Fruit fly (Drosophila melanogaster) whole organism, prepupa: ENCODE measurements around the gene Vm26Ab.

Source experiments
- Blimp-1 ChIP-seq: fragments of 200-800 bp; sonication (Bioruptor generic); optimal IDR thresholded peaks from 3 replicates; lab custom pipeline; 2017; ENCODE audit warnings: missing biosample characterization, missing genetic modification characterization, mild to moderate bottlenecking, moderate library complexity, missing genetic modification reagents
- CG10631 ChIP-seq: fragments of 200-800 bp; sonication (Bioruptor generic); optimal IDR thresholded peaks from 2 replicates; lab custom pipeline; 2016; ENCODE audit warnings: missing biosample characterization, missing genetic modification characterization
- CG10669 ChIP-seq: fragments of 200-800 bp; sonication (Bioruptor generic); optimal IDR thresholded peaks from 3 replicates; lab custom pipeline; 2018; ENCODE audit warnings: missing biosample characterization, mild to moderate bottlenecking, missing genetic modification characterization, moderate library complexity
- CG11294 ChIP-seq: fragments of 200-800 bp; sonication (Bioruptor generic); IDR thresholded peaks from 2 replicates; pipeline ENCODE4 v1.3.6; 2022; ENCODE audit warnings: missing biosample characterization, missing genetic modification characterization
- CG1621 ChIP-seq: fragments of 200-800 bp; sonication (Bioruptor generic); optimal IDR thresholded peaks from 3 replicates; lab custom pipeline; 2018; ENCODE audit warnings: missing biosample characterization, mild to moderate bottlenecking, missing genetic modification characterization
- CG16779 ChIP-seq: fragments of 200-800 bp; sonication (Bioruptor generic); optimal IDR thresholded peaks from 3 replicates; lab custom pipeline; 2017; ENCODE audit warnings: missing biosample characterization, mild to moderate bottlenecking, missing genetic modification characterization
- CG3032 ChIP-seq: fragments of 200-800 bp; optimal IDR thresholded peaks from 2 replicates; lab custom pipeline; 2019; ENCODE audit warnings: missing biosample characterization, mild to moderate bottlenecking, missing genetic modification characterization, moderate library complexity
- CG34406 ChIP-seq: fragments of 200-800 bp; sonication (Bioruptor generic); optimal IDR thresholded peaks from 3 replicates; lab custom pipeline; 2016; ENCODE audit warnings: missing biosample characterization, missing genetic modification characterization
- CG3919 ChIP-seq: fragments of 200-800 bp; sonication (Bioruptor generic); optimal IDR thresholded peaks from 3 replicates; lab custom pipeline; 2016; ENCODE audit warnings: missing biosample characterization, missing genetic modification characterization
- CG4318 ChIP-seq: fragments of 200-800 bp; sonication (Bioruptor generic); optimal IDR thresholded peaks from 3 replicates; lab custom pipeline; 2017; ENCODE audit warnings: missing biosample characterization, mild to moderate bottlenecking, missing genetic modification characterization
- CG6854 ChIP-seq: fragments of 200-800 bp; sonication (Bioruptor generic); optimal IDR thresholded peaks from 2 replicates; lab custom pipeline; 2017; ENCODE audit warnings: missing biosample characterization, mild to moderate bottlenecking, missing genetic modification characterization
- CG9139 ChIP-seq: fragments of 200-800 bp; sonication (Bioruptor generic); optimal IDR thresholded peaks from 3 replicates; lab custom pipeline; 2017; ENCODE audit warnings: missing biosample characterization, mild to moderate bottlenecking, missing genetic modification characterization
- Eip75B ChIP-seq: fragments of 200-800 bp; sonication (Bioruptor generic); optimal IDR thresholded peaks from 3 replicates; lab custom pipeline; 2016; ENCODE audit warnings: missing biosample characterization, missing genetic modification characterization
- Eip78C ChIP-seq: fragments of 200-800 bp; sonication (Bioruptor generic); peaks from one replicate; lab custom pipeline; 2016; ENCODE audit warnings: missing biosample characterization, missing genetic modification characterization
- Eip93F ChIP-seq: fragments of 200-800 bp; sonication (Bioruptor generic); optimal IDR thresholded peaks from 2 replicates; lab custom pipeline; 2016; ENCODE audit warnings: missing biosample characterization, mild to moderate bottlenecking, missing genetic modification characterization
- Ets96B ChIP-seq: fragments of 200-800 bp; optimal IDR thresholded peaks from 2 replicates; lab custom pipeline; 2019; ENCODE audit warnings: missing biosample characterization, mild to moderate bottlenecking, missing genetic modification characterization, moderate library complexity
- Hr4 ChIP-seq: fragments of 200-800 bp; sonication (Bioruptor generic); optimal IDR thresholded peaks from 3 replicates; lab custom pipeline; 2016; ENCODE audit warnings: missing biosample characterization, missing genetic modification characterization
- Lpt ChIP-seq: fragments of 200-800 bp; sonication (Bioruptor generic); optimal IDR thresholded peaks from 3 replicates; lab custom pipeline; 2016; ENCODE audit warnings: missing biosample characterization, missing genetic modification characterization
- Met ChIP-seq: fragments of 200-800 bp; sonication (Bioruptor generic); optimal IDR thresholded peaks from 3 replicates; lab custom pipeline; 2016; ENCODE audit warnings: missing biosample characterization, missing genetic modification characterization
- OdsH ChIP-seq: fragments of 200-800 bp; sonication (Bioruptor generic); optimal IDR thresholded peaks from 3 replicates; lab custom pipeline; 2016; ENCODE audit warnings: missing biosample characterization, missing genetic modification characterization
- Sox102F ChIP-seq: fragments of 200-800 bp; sonication (Bioruptor generic); optimal IDR thresholded peaks from 2 replicates; lab custom pipeline; 2016; ENCODE audit warnings: missing biosample characterization, mild to moderate bottlenecking, missing genetic modification characterization
- Sox14 ChIP-seq: fragments of 200-800 bp; sonication (Bioruptor generic); optimal IDR thresholded peaks from 3 replicates; lab custom pipeline; 2016; ENCODE audit warnings: missing biosample characterization, missing genetic modification characterization
- achi ChIP-seq: fragments of 200-800 bp; sonication (Bioruptor generic); optimal IDR thresholded peaks from 3 replicates; lab custom pipeline; 2016; ENCODE audit warnings: missing biosample characterization, missing genetic modification characterization
- acj6 ChIP-seq: fragments of 200-800 bp; sonication (Bioruptor generic); optimal IDR thresholded peaks from 3 replicates; lab custom pipeline; 2016; ENCODE audit warnings: missing biosample characterization, missing genetic modification characterization
- dac ChIP-seq: fragments of 200-800 bp; sonication (Bioruptor generic); optimal IDR thresholded peaks from 2 replicates; lab custom pipeline; 2017; ENCODE audit warnings: missing biosample characterization, mild to moderate bottlenecking, missing genetic modification characterization
- dsx ChIP-seq: fragments of 200-800 bp; optimal IDR thresholded peaks from 3 replicates; lab custom pipeline; 2019; ENCODE audit warnings: missing biosample characterization, mild to moderate bottlenecking, missing genetic modification characterization, moderate library complexity; ENCODE audit not compliant: poor library complexity, severe bottlenecking
- eg ChIP-seq: fragments of 200-800 bp; sonication (Bioruptor generic); IDR thresholded peaks from 3 replicates; pipeline ENCODE4 v1.3.6; 2022; ENCODE audit warnings: missing biosample characterization, missing genetic modification characterization
- esn ChIP-seq: fragments of 200-800 bp; sonication (Bioruptor generic); optimal IDR thresholded peaks from 2 replicates; lab custom pipeline; 2016; ENCODE audit warnings: missing biosample characterization, mild to moderate bottlenecking, missing genetic modification characterization, moderate library complexity
- fd85E ChIP-seq: fragments of 200-800 bp; sonication (Bioruptor generic); optimal IDR thresholded peaks from 3 replicates; lab custom pipeline; 2016; ENCODE audit warnings: missing biosample characterization, missing genetic modification characterization
- lz ChIP-seq: fragments of 200-800 bp; sonication (Bioruptor generic); optimal IDR thresholded peaks from 3 replicates; lab custom pipeline; 2016; ENCODE audit warnings: missing biosample characterization, missing genetic modification characterization
- net ChIP-seq: fragments of 200-800 bp; sonication (Bioruptor generic); optimal IDR thresholded peaks from 3 replicates; lab custom pipeline; 2016; ENCODE audit warnings: missing biosample characterization, missing genetic modification characterization
- salr ChIP-seq, 2 experiments: fragments of 200-800 bp; sonication (Bioruptor generic); optimal IDR thresholded peaks; 3 replicates each; lab custom pipeline; 2016 to 2018; ENCODE audit warnings: missing biosample characterization in 2 of 2, missing genetic modification characterization in 2 of 2, mild to moderate bottlenecking in 1 of 2
- ss ChIP-seq, 2 experiments: fragments of 200-800 bp; sonication (Bioruptor generic); optimal IDR thresholded peaks; 2 replicates in 1 of 2; 3 replicates in 1 of 2; lab custom pipeline; 2017 to 2018; ENCODE audit warnings: mild to moderate bottlenecking in 2 of 2, missing biosample characterization in 2 of 2, missing genetic modification characterization in 2 of 2, moderate library complexity in 1 of 2
- svp ChIP-seq: fragments of 200-800 bp; sonication (Bioruptor generic); peaks from one replicate; lab custom pipeline; 2016; ENCODE audit warnings: missing biosample characterization, missing genetic modification characterization
- topi ChIP-seq: fragments of 200-800 bp; sonication (Bioruptor generic); optimal IDR thresholded peaks from 3 replicates; lab custom pipeline; 2016; ENCODE audit warnings: missing biosample characterization, missing genetic modification characterization
- vri ChIP-seq: fragments of 200-800 bp; sonication (Bioruptor generic); optimal IDR thresholded peaks from 3 replicates; lab custom pipeline; 2016; ENCODE audit warnings: missing biosample characterization, mild to moderate bottlenecking, missing genetic modification characterization

Vm26Ab gene

DNA sequence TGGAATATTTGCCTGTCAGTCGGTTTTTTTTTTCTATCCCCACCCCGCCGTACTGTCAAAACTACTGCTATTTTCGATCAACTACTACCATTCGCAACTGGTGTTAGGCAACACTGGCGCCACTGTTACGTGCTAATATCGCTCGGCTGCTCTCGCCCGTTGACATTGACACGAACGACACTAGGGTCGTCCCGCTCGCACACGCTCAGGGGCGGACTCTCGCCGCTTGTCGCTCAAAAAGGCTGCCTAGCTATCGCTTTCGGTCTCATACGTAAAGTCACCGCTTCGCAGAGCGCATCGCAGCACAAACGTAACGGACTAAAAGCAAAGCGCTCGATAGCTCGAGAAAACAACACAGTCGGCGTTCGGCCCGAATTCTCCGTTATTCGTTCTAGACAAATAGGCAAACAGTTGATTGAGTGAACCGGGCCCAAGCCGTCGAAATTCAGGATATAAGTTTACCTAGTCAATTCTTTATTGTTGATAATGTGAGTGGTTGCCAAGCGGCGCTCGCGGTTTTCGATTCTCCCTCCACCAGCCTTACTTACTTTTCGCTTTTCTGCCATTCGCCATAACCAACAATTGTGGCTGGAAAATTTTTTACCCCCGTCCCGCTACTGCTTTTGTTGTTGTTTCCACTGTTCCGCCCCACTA is 25.7 kb downstream of the Vm26Ab start (continued):
- peak; percentile 92 for TF ChIP-seq vri (GFP tag; lab: Kevin White, UChicago)
- peak; percentile 28 for TF ChIP-seq CG9139 (GFP tag; lab: Kevin White, UChicago)
- TF ChIP-seq Met (GFP tag; lab: Kevin White, UChicago) = peak; percentile 22
- TF ChIP-seq OdsH (GFP tag; lab: Kevin White, UChicago) = peak; percentile 23
- peak; percentile 29 for TF ChIP-seq Ets96B
- peak; percentile 95 for TF ChIP-seq achi (GFP tag; lab: Kevin White, UChicago)
- no peak for TF ChIP-seq CG3032 (tag; lab: Kevin White, UChicago)
- peak; percentile 45 for TF ChIP-seq lz (GFP tag; lab: Kevin White, UChicago)
- peak; percentile 88 for TF ChIP-seq CG1621 (tag; lab: Kevin White, UChicago)
- no peak for TF ChIP-seq Blimp-1 (GFP tag; lab: Kevin White, UChicago)
- peak; percentile 2 for TF ChIP-seq Lpt
- no peak for TF ChIP-seq CG34406
- no peak for TF ChIP-seq dac (GFP tag; lab: Kevin White, UChicago)
- no peak for TF ChIP-seq acj6 (GFP tag; lab: Kevin White, UChicago)
- TF ChIP-seq CG3919 (GFP tag; lab: Kevin White, UChicago) = peak; percentile 57
- TF ChIP-seq Hr4 (GFP tag; lab: Kevin White, UChicago) = peak; percentile 14
- TF ChIP-seq salr (GFP tag; optimal IDR thresholded peaks at IDR 0.05; lab: Kevin White, UChicago) = peak in 1 of 2 experiments; percentile 16
- no peak for TF ChIP-seq CG11294 (GFP tag; lab: Robert Waterston, UW)
- TF ChIP-seq CG10631 (GFP tag; lab: Kevin White, UChicago) = no peak
- peak; percentile 24 for TF ChIP-seq CG16779 (tag; lab: Kevin White, UChicago)
- TF ChIP-seq ss (GFP tag; optimal IDR thresholded peaks at IDR 0.05; lab: Kevin White, UChicago) = peak; percentile 14 to 57
- peak; percentile 45 for TF ChIP-seq dsx (GFP tag; lab: Kevin White, UChicago)
- peak; percentile 32 for TF ChIP-seq net (GFP tag; lab: Kevin White, UChicago)
- peak; percentile 27 for TF ChIP-seq esn (GFP tag; lab: Kevin White, UChicago)
- peak; percentile 50 for TF ChIP-seq CG6854 (GFP tag; lab: Kevin White, UChicago)
- TF ChIP-seq fd85E (GFP tag; lab: Kevin White, UChicago) = no peak
- peak; percentile 4 for TF ChIP-seq CG10669 (GFP tag; lab: Kevin White, UChicago)

DNA sequence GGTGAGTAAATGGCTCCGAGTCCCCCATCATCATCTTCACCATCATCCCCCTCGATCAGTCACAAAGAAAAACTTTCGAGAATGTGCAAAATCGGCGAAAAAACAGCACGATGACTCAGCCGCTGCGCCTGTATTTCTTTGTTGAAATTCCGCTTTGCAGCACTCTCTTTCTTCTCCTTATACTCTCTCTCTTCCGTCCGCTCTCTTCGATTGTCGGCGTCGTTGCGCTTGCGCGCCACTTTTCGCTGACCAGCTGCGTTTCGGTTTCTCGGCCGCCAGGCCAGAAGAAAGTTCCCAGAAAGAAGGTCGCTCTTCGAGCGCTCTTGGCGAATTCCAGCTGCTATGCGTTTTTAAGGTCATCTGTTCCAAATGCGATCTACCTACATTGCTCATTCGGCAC is 26.4 kb downstream of the Vm26Ab start:
- TF ChIP-seq Eip78C (GFP tag; lab: Kevin White, UChicago) = no peak
- peak; percentile 7 for TF ChIP-seq Eip75B (GFP tag; lab: Kevin White, UChicago)
- peak; percentile 20 for TF ChIP-seq Blimp-1 (GFP tag; lab: Kevin White, UChicago)
- peak; percentile 35 for TF ChIP-seq svp
- peak; percentile 55 for TF ChIP-seq Sox14 (GFP tag; lab: Kevin White, UChicago)
- no peak for TF ChIP-seq CG1621 (tag; lab: Kevin White, UChicago)
- no peak for TF ChIP-seq CG4318 (GFP tag; lab: Kevin White, UChicago)
- TF ChIP-seq CG6854 (GFP tag; lab: Kevin White, UChicago) = peak; percentile 2
- TF ChIP-seq ss (GFP tag; optimal IDR thresholded peaks at IDR 0.05; lab: Kevin White, UChicago) = no peak
- TF ChIP-seq achi (GFP tag; lab: Kevin White, UChicago) = no peak
- no peak for TF ChIP-seq CG3919 (GFP tag; lab: Kevin White, UChicago)
- no peak for TF ChIP-seq lz (GFP tag; lab: Kevin White, UChicago)
- no peak for TF ChIP-seq Sox102F (GFP tag; lab: Kevin White, UChicago)
- no peak for TF ChIP-seq topi (GFP tag; lab: Kevin White, UChicago)
- TF ChIP-seq eg (GFP tag; lab: Robert Waterston, UW) = no peak
- no peak for TF ChIP-seq Eip93F (GFP tag; lab: Kevin White, UChicago)
- no peak for TF ChIP-seq dac (GFP tag; lab: Kevin White, UChicago)
- TF ChIP-seq, all 60 proteins: peak for 5
